Worm (Caenorhabditis elegans) whole organism, L2 larva: ENCODE results near the gene clec-60.

ENCODE experiments used
- C34F6.9 ChIP-seq: fragments of 150-350 bp; optimal IDR thresholded peaks from 2 replicates; lab custom pipeline; 2014; ENCODE audit warnings: missing biosample characterization, missing genetic modification characterization
- F13H6.1 ChIP-seq: sonication (generic microtip); optimal IDR thresholded peaks from 2 replicates; lab custom pipeline; 2016; ENCODE audit warnings: missing genetic modification characterization, missing compliant biosample characterization
- Y55F3AM.14 ChIP-seq: fragments of 200-800 bp; sonication (Bioruptor generic); optimal IDR thresholded peaks from 2 replicates; lab custom pipeline; 2018; ENCODE audit warnings: mild to moderate bottlenecking, missing genetic modification characterization, missing compliant biosample characterization
- alr-1 ChIP-seq: fragments of 150-350 bp; optimal IDR thresholded peaks from 2 replicates; lab custom pipeline; 2014; ENCODE audit warnings: missing biosample characterization, missing genetic modification characterization
- aly-2 ChIP-seq: fragments of 150-350 bp; optimal IDR thresholded peaks from 2 replicates; lab custom pipeline; 2014; ENCODE audit warnings: missing biosample characterization, missing genetic modification characterization
- ama-1 ChIP-seq: fragments of 150-350 bp; optimal IDR thresholded peaks from 2 replicates; lab custom pipeline; 2018; ENCODE audit warnings: inconsistent platforms
- blmp-1 ChIP-seq: sonication (generic microtip); optimal IDR thresholded peaks from 2 replicates; lab custom pipeline; 2017; ENCODE audit warnings: missing genetic modification characterization, mild to moderate bottlenecking, missing compliant biosample characterization, antibody characterized with exemption, moderate library complexity; ENCODE audit not compliant: insufficient read depth
- crh-2 ChIP-seq: sonication (generic microtip); optimal IDR thresholded peaks from 2 replicates; lab custom pipeline; 2017; ENCODE audit warnings: missing biosample characterization, missing genetic modification characterization
- dmd-4 ChIP-seq: sonication (generic microtip); optimal IDR thresholded peaks from 2 replicates; lab custom pipeline; 2017; ENCODE audit warnings: missing biosample characterization, missing genetic modification characterization
- egl-27 ChIP-seq: sonication (generic microtip); optimal IDR thresholded peaks from 3 replicates; lab custom pipeline; 2017; ENCODE audit warnings: missing biosample characterization, missing genetic modification reagents, missing genetic modification characterization
- elt-3 ChIP-seq: sonication (generic microtip); optimal IDR thresholded peaks from 2 replicates; lab custom pipeline; 2017; ENCODE audit warnings: missing biosample characterization, missing genetic modification characterization
- gmeb-1 ChIP-seq: fragments of 150-350 bp; optimal IDR thresholded peaks from 2 replicates; lab custom pipeline; 2014; ENCODE audit warnings: missing biosample characterization, missing genetic modification characterization
- lin-13 ChIP-seq: fragments of 150-350 bp; optimal IDR thresholded peaks from 2 replicates; lab custom pipeline; 2014; ENCODE audit warnings: missing biosample characterization, missing genetic modification reagents, missing genetic modification characterization
- lin-39 ChIP-seq: fragments of 150-350 bp; optimal IDR thresholded peaks from 2 replicates; lab custom pipeline; 2014; ENCODE audit warnings: missing biosample characterization, missing genetic modification reagents, missing genetic modification characterization
- mab-5 ChIP-seq: fragments of 150-350 bp; optimal IDR thresholded peaks from 2 replicates; lab custom pipeline; 2014; ENCODE audit warnings: missing biosample characterization, missing genetic modification characterization
- mbf-1 ChIP-seq: sonication (generic microtip); optimal IDR thresholded peaks from 2 replicates; lab custom pipeline; 2017; ENCODE audit warnings: missing biosample characterization, missing genetic modification characterization
- mdl-1 ChIP-seq, 2 experiments: fragments of 150-350 bp in 1 of 2; sonication (generic microtip) in 1 of 2; optimal IDR thresholded peaks; 2 replicates each; lab custom pipeline; 2017; ENCODE audit warnings: missing biosample characterization in 2 of 2, missing genetic modification characterization in 2 of 2
- nhr-10 ChIP-seq: sonication (generic microtip); optimal IDR thresholded peaks from 2 replicates; lab custom pipeline; 2017; ENCODE audit warnings: missing biosample characterization, missing genetic modification characterization
- nhr-11 ChIP-seq: fragments of 150-350 bp; optimal IDR thresholded peaks from 2 replicates; lab custom pipeline; 2014; ENCODE audit warnings: missing biosample characterization, missing genetic modification characterization
- nhr-129 ChIP-seq: fragments of 150-350 bp; optimal IDR thresholded peaks from 2 replicates; lab custom pipeline; 2014; ENCODE audit warnings: missing biosample characterization, missing genetic modification characterization
- nhr-21 ChIP-seq: fragments of 150-350 bp; optimal IDR thresholded peaks from 2 replicates; lab custom pipeline; 2014; ENCODE audit warnings: missing biosample characterization, missing genetic modification characterization
- nhr-23 ChIP-seq: fragments of 150-350 bp; optimal IDR thresholded peaks from 2 replicates; lab custom pipeline; 2014; ENCODE audit warnings: missing biosample characterization, missing genetic modification reagents, missing genetic modification characterization
- nhr-25 ChIP-seq: fragments of 150-350 bp; sonication (generic microtip); optimal IDR thresholded peaks from 3 replicates; lab custom pipeline; 2014; ENCODE audit warnings: missing biosample characterization, missing genetic modification characterization
- nhr-6 ChIP-seq: fragments of 150-350 bp; optimal IDR thresholded peaks from 2 replicates; lab custom pipeline; 2014; ENCODE audit warnings: missing biosample characterization, missing genetic modification characterization
- nhr-77 ChIP-seq: fragments of 150-350 bp; optimal IDR thresholded peaks from 2 replicates; lab custom pipeline; 2014; ENCODE audit warnings: missing biosample characterization, missing genetic modification characterization
- peb-1 ChIP-seq: fragments of 150-350 bp; optimal IDR thresholded peaks from 2 replicates; lab custom pipeline; 2014; ENCODE audit warnings: missing biosample characterization, missing genetic modification characterization
- sem-4 ChIP-seq: fragments of 150-350 bp; optimal IDR thresholded peaks from 2 replicates; lab custom pipeline; 2014; ENCODE audit warnings: missing biosample characterization, missing genetic modification reagents, missing genetic modification characterization
- skn-1 ChIP-seq: sonication (generic microtip); optimal IDR thresholded peaks from 2 replicates; lab custom pipeline; 2017; ENCODE audit warnings: missing biosample characterization, missing genetic modification characterization
- sma-3 ChIP-seq: sonication (generic microtip); optimal IDR thresholded peaks from 2 replicates; lab custom pipeline; 2016; ENCODE audit warnings: missing genetic modification reagents, missing genetic modification characterization, missing compliant biosample characterization
- snpc-4 ChIP-seq: fragments of 150-350 bp; optimal IDR thresholded peaks from 2 replicates; lab custom pipeline; 2014; ENCODE audit warnings: missing biosample characterization, missing genetic modification characterization
- unc-55 ChIP-seq: fragments of 150-350 bp; sonication (generic microtip); optimal IDR thresholded peaks from 3 replicates; lab custom pipeline; 2014; ENCODE audit warnings: missing biosample characterization, missing genetic modification reagents, missing genetic modification characterization
- zag-1 ChIP-seq: fragments of 150-350 bp; optimal IDR thresholded peaks from 2 replicates; lab custom pipeline; 2014; ENCODE audit warnings: missing biosample characterization, missing genetic modification characterization
- ztf-1 ChIP-seq: fragments of 200-800 bp; sonication (Bioruptor generic); conservative IDR thresholded peaks from 2 replicates; pipeline ENCODE4 v1.3.6; 2022; ENCODE audit warnings: missing genetic modification characterization, missing compliant biosample characterization
- ztf-11 ChIP-seq: sonication (generic microtip); optimal IDR thresholded peaks from 2 replicates; lab custom pipeline; 2017; ENCODE audit warnings: missing biosample characterization, missing genetic modification characterization
- ztf-4 ChIP-seq: fragments of 150-350 bp; optimal IDR thresholded peaks from 2 replicates; lab custom pipeline; 2014; ENCODE audit warnings: missing biosample characterization, missing genetic modification characterization

Gene clec-60

ce11 chrII:10466552-10466951, 15.1 kb downstream of the clec-60 start, which contains the start of gene tnc-2:
tnc-2 (plus strand) TSS chrII:10466852.
- TF ChIP-seq nhr-25 (tag; lab: Kevin White, UChicago): no peak
- TF ChIP-seq egl-27 (tag; lab: Kevin White, UChicago): no peak
- no peak for TF ChIP-seq nhr-6 (tag; lab: Kevin White, UChicago)
- TF ChIP-seq mbf-1: no peak
- TF ChIP-seq nhr-10: no peak
- TF ChIP-seq ztf-11 (tag; lab: Kevin White, UChicago): no peak

ce11 chrII:10464230-10464920, 17.3 kb downstream of the clec-60 start, which contains the start of the genes ZK673.6 and sdz-37:
ZK673.6 (minus strand) TSS chrII:10464330.
sdz-37 (plus strand) TSS chrII:10464870.
- TF ChIP-seq mdl-1 (tag; optimal IDR thresholded peaks at IDR 0.05; lab: Kevin White, UChicago) (no peak), F13H6.1 (tag; lab: Kevin White, UChicago) (no peak), ztf-11 (tag; lab: Kevin White, UChicago) (no peak), Y55F3AM.14 (no peak), sma-3 (GFP tag; lab: Kevin White, UChicago) (no peak), dmd-4 (no peak), mbf-1 (no peak), nhr-23 (tag; lab: Kevin White, UChicago) (no peak), snpc-4 (tag; lab: Kevin White, UChicago) (no peak), zag-1 (tag; lab: Kevin White, UChicago) (no peak), nhr-6 (tag; lab: Kevin White, UChicago) (no peak), nhr-21 (no peak), nhr-129 (tag; lab: Kevin White, UChicago) (no peak), alr-1 (tag; lab: Kevin White, UChicago) (no peak), mab-5 (tag; lab: Kevin White, UChicago) (no peak)
- TF ChIP-seq, all 48 proteins: peak for 0

ce11 chrII:10461207-10461606, 20.5 kb downstream of the clec-60 start, which contains the start of gene ZK673.5:
ZK673.5 (plus strand) TSS chrII:10461507.
- TF ChIP-seq Y55F3AM.14 (no peak), ztf-1 (no peak), ama-1 (lab: Kevin White, UChicago) (no peak), C34F6.9 (tag; lab: Kevin White, UChicago) (no peak), peb-1 (tag; lab: Kevin White, UChicago) (no peak), skn-1 (no peak), crh-2 (tag; lab: Kevin White, UChicago) (no peak), ztf-4 (no peak), blmp-1 (tag; lab: Kevin White, UChicago) (no peak), nhr-23 (tag; lab: Kevin White, UChicago) (no peak), nhr-6 (tag; lab: Kevin White, UChicago) (no peak), gmeb-1 (tag; lab: Kevin White, UChicago) (no peak), nhr-11 (no peak), unc-55 (GFP tag; lab: Kevin White, UChicago) (no peak), nhr-77 (tag; lab: Kevin White, UChicago) (no peak), elt-3 (no peak)

- no peak for TF ChIP-seq snpc-4 (tag; lab: Kevin White, UChicago)
- TF ChIP-seq elt-3: no peak
- no peak for TF ChIP-seq aly-2 (tag; lab: Kevin White, UChicago)
- TF ChIP-seq lin-13 (GFP tag; lab: Kevin White, UChicago): no peak
- TF ChIP-seq nhr-129 (tag; lab: Kevin White, UChicago): no peak
- TF ChIP-seq lin-39 (tag; lab: Kevin White, UChicago): no peak
- no peak for TF ChIP-seq sem-4 (tag; lab: Kevin White, UChicago)
- no peak for TF ChIP-seq unc-55 (GFP tag; lab: Kevin White, UChicago)
- TF ChIP-seq zag-1 (tag; lab: Kevin White, UChicago): no peak
- TF ChIP-seq C34F6.9 (tag; lab: Kevin White, UChicago): no peak
- no peak for TF ChIP-seq ama-1 (lab: Kevin White, UChicago)
Measured at ce11 chrII:10456979-10457378, 24.7 kb downstream of the clec-60 start, which contains the start of gene ZK673.11. ZK673.11 (plus strand) TSS chrII:10457279.
